Worm (Caenorhabditis elegans): ENCODE measurements around the gene srd-34.

DNA sequence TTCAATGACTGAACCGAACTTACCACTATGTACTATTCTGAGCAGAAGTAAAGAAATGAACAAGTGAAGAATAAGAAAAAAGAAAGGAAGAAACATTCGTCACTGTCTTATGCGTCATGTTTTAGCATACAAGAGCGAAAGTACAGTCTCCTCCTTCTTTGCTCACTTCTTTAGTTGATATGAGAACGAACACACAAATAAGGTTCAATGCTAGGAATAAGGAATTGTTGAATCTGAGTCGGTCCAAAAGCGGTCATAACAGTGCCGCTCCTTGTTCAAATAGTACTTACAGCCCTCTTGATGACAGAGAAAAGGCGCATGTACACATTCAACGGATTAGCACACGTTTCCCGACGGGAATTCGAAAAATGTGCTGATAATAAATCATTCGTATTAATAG is 9.8 kb downstream of the srd-34 start, which contains the start of gene F25D1.8:
- TF ChIP-seq him-1 (tag; optimal IDR thresholded peaks at IDR 0.05) (no peak), W03F9.2 (tag; optimal IDR thresholded peaks at IDR 0.05) (no peak)
